1 fruit fly cellular context compared by ENCODE assay signal in the genomic region with DNA sequence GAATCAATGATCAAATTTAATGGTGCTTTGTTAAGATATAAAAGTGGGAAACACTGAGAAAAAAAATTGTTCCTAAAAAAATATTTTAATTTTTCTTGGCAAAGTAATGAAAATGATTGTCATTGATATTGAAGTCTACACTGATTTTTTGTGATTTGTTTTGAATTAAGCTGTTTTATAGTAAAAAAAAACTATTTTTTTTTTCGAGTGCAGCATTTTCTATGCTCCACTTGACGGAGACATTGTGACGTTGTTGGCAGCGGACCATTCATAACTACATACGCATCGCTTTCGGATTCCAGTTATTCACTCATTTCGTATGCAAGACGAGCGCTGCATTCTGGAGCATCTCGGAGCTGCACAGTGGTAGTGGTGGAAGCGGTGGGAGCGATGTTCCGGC.
TF ChIP-seq lines count a peak whose summit lies in the region.

No protein-coding gene starts in this region.

TF ChIP-seq in whole organism, embryonic, 481 proteins besides CTCF, POLR2A, EP300 and RAD21 (continued from another document and continues in another):
- TF ChIP-seq aop (GFP tag; IDR thresholded peaks at IDR 0.05; lab: Robert Waterston, UW) = peak; percentile 44; the same call in 1 of the 2 replicates
- TF ChIP-seq ttk (GFP tag; IDR thresholded peaks at IDR 0.05; lab: Robert Waterston, UW) = peak; percentile 83
- 0 out of 2 replicates have a peak, but pooled peaks have one; percentile 26 for TF ChIP-seq Nf-YA (GFP tag; IDR thresholded peaks at IDR 0.05; lab: Robert Waterston, UW)
- TF ChIP-seq trem (tag; optimal IDR thresholded peaks at IDR 0.05; lab: Kevin White, UChicago) = peak; percentile 87
- TF ChIP-seq CG12104 (GFP tag; optimal IDR thresholded peaks at IDR 0.05; lab: Kevin White, UChicago) = peak; percentile 62
- no peak for TF ChIP-seq Hmx (GFP tag; optimal IDR thresholded peaks at IDR 0.05; lab: Kevin White, UChicago)
- TF ChIP-seq sens (GFP tag; lab: Kevin White, UChicago) = peak; percentile 98
- TF ChIP-seq Dbx (GFP tag; IDR thresholded peaks at IDR 0.05; lab: Robert Waterston, UW) = no peak
- no peak for TF ChIP-seq Poxn (GFP tag; IDR thresholded peaks at IDR 0.05; lab: Robert Waterston, UW)
- TF ChIP-seq dimm (GFP tag; IDR thresholded peaks at IDR 0.05; lab: Robert Waterston, UW) = peak; percentile 55; the same call in 1 of the 2 replicates
- TF ChIP-seq Sin3A (optimal IDR thresholded peaks at IDR 0.05; lab: Kevin White, UChicago) = no peak
- TF ChIP-seq Doc2 (GFP tag; IDR thresholded peaks at IDR 0.05; lab: Robert Waterston, UW) = no peak
- TF ChIP-seq Adf1 (GFP tag; IDR thresholded peaks at IDR 0.05; lab: Robert Waterston, UW) = no peak
- no peak for TF ChIP-seq Mad (GFP tag; optimal IDR thresholded peaks at IDR 0.05; lab: Kevin White, UChicago)
- no peak for TF ChIP-seq CG8290 (GFP tag; optimal IDR thresholded peaks at IDR 0.05; lab: Kevin White, UChicago)
- TF ChIP-seq CG8290 (tag; optimal IDR thresholded peaks at IDR 0.05; lab: Kevin White, UChicago) = no peak
- TF ChIP-seq CG14050 (GFP tag; IDR thresholded peaks at IDR 0.05; lab: Robert Waterston, UW) = peak; percentile 49; the same call in 1 of the 3 replicates
- TF ChIP-seq Fer2 (tag; optimal IDR thresholded peaks at IDR 0.05; lab: Kevin White, UChicago) = no peak
- no peak for TF ChIP-seq bbx (GFP tag; IDR thresholded peaks at IDR 0.05; lab: Robert Waterston, UW; ENCODE audit: partially characterized antibody)
- peak; percentile 88 for TF ChIP-seq CG18262 (tag; optimal IDR thresholded peaks at IDR 0.05; lab: Kevin White, UChicago)
- no peak for TF ChIP-seq gcm2 (GFP tag; optimal IDR thresholded peaks at IDR 0.05; lab: Kevin White, UChicago)
- TF ChIP-seq zfh1 (GFP tag; IDR thresholded peaks at IDR 0.05; lab: Robert Waterston, UW) = peak; percentile 87
- TF ChIP-seq CG15073 (GFP tag; optimal IDR thresholded peaks at IDR 0.05; lab: Kevin White, UChicago) = no peak
- TF ChIP-seq fd96Cb (tag; optimal IDR thresholded peaks at IDR 0.05; lab: Kevin White, UChicago) = peak; percentile 94
- no peak for TF ChIP-seq CG9609 (GFP tag; optimal IDR thresholded peaks at IDR 0.05; lab: Kevin White, UChicago)
- TF ChIP-seq CG8281 (tag; optimal IDR thresholded peaks at IDR 0.05; lab: Kevin White, UChicago) = peak; percentile 49
- TF ChIP-seq CG34224 (GFP tag; IDR thresholded peaks at IDR 0.05; lab: Robert Waterston, UW; ENCODE audit: partially characterized antibody) = no peak
- TF ChIP-seq Sox102F (GFP tag; optimal IDR thresholded peaks at IDR 0.05; lab: Kevin White, UChicago) = peak; percentile 86
- TF ChIP-seq CG2875 (GFP tag; optimal IDR thresholded peaks at IDR 0.05; lab: Kevin White, UChicago) = peak; percentile 52
- TF ChIP-seq Jarid2 (GFP tag; optimal IDR thresholded peaks at IDR 0.05; lab: Kevin White, UChicago) = no peak
- TF ChIP-seq Dek (tag; optimal IDR thresholded peaks at IDR 0.05; lab: Kevin White, UChicago) = peak; percentile 12
- peak; percentile 59 for TF ChIP-seq CG18476 (GFP tag; optimal IDR thresholded peaks at IDR 0.05; lab: Kevin White, UChicago)
- no peak for TF ChIP-seq CG34376 (GFP tag; optimal IDR thresholded peaks at IDR 0.05; lab: Kevin White, UChicago)
- peak; percentile 64; the same call in 2 of the 3 replicates for TF ChIP-seq H15 (GFP tag; IDR thresholded peaks at IDR 0.05; lab: Robert Waterston, UW)
- TF ChIP-seq tll (GFP tag; optimal IDR thresholded peaks at IDR 0.05; lab: Kevin White, UChicago) = no peak
- TF ChIP-seq CG9437 (GFP tag; optimal IDR thresholded peaks at IDR 0.05; lab: Kevin White, UChicago) = peak; percentile 12
- peak; percentile 68 for TF ChIP-seq Oli (tag; optimal IDR thresholded peaks at IDR 0.05; lab: Kevin White, UChicago)
- TF ChIP-seq CG14860 (GFP tag; IDR thresholded peaks at IDR 0.05; lab: Robert Waterston, UW; ENCODE audit: partially characterized antibody) = no peak
- TF ChIP-seq Hr78 (GFP tag; optimal IDR thresholded peaks at IDR 0.05; lab: Kevin White, UChicago) = no peak
- TF ChIP-seq Ets97D (GFP tag; optimal IDR thresholded peaks at IDR 0.05; lab: Kevin White, UChicago) = no peak
- no peak for TF ChIP-seq en (GFP tag; optimal IDR thresholded peaks at IDR 0.05; lab: Kevin White, UChicago)
- TF ChIP-seq so (GFP tag; IDR thresholded peaks at IDR 0.05; lab: Robert Waterston, UW) = peak; percentile 83
- TF ChIP-seq Antp (GFP tag; optimal IDR thresholded peaks at IDR 0.05; lab: Kevin White, UChicago) = no peak
- no peak for TF ChIP-seq crc (GFP tag; optimal IDR thresholded peaks at IDR 0.05; lab: Kevin White, UChicago)
- no peak for TF ChIP-seq Doc3 (GFP tag; IDR thresholded peaks at IDR 0.05; lab: Robert Waterston, UW; ENCODE audit: partially characterized antibody)
- TF ChIP-seq CG15011 (GFP tag; optimal IDR thresholded peaks at IDR 0.05; lab: Kevin White, UChicago) = peak; percentile 63
- TF ChIP-seq CG12071 (GFP tag; optimal IDR thresholded peaks at IDR 0.05; lab: Kevin White, UChicago) = peak; percentile 46
- peak; percentile 87 for TF ChIP-seq CG7839 (tag; optimal IDR thresholded peaks at IDR 0.05; lab: Kevin White, UChicago)
- no peak for TF ChIP-seq CG7271 (tag; optimal IDR thresholded peaks at IDR 0.05; lab: Kevin White, UChicago)
- peak; percentile 87 for TF ChIP-seq CG5245 (GFP tag; optimal IDR thresholded peaks at IDR 0.05; lab: Kevin White, UChicago)
- TF ChIP-seq dmrt99B (tag; optimal IDR thresholded peaks at IDR 0.05; lab: Kevin White, UChicago) = peak; percentile 90
- TF ChIP-seq otp (GFP tag; IDR thresholded peaks at IDR 0.05; lab: Robert Waterston, UW) = peak; percentile 74
- TF ChIP-seq CG34422 (GFP tag; IDR thresholded peaks at IDR 0.05; lab: Robert Waterston, UW) = peak; percentile 66; the same call in 2 of the 3 replicates
- no peak for TF ChIP-seq unc-4 (GFP tag; IDR thresholded peaks at IDR 0.05; lab: Robert Waterston, UW; ENCODE audit: partially characterized antibody)
- peak; percentile 96 for TF ChIP-seq Spps (tag; optimal IDR thresholded peaks at IDR 0.05; lab: Kevin White, UChicago)
- TF ChIP-seq pnt (GFP tag; optimal IDR thresholded peaks at IDR 0.05; lab: Kevin White, UChicago) = peak; percentile 49
- TF ChIP-seq CG32767 (GFP tag; IDR thresholded peaks at IDR 0.05; lab: Robert Waterston, UW) = peak; percentile 72
- TF ChIP-seq CG14710 (tag; optimal IDR thresholded peaks at IDR 0.05; lab: Kevin White, UChicago) = peak; percentile 95
- TF ChIP-seq CG6791 (GFP tag; IDR thresholded peaks at IDR 0.05; lab: Robert Waterston, UW; ENCODE audit: partially characterized antibody) = no peak
- no peak for TF ChIP-seq CG13287 (GFP tag; IDR thresholded peaks at IDR 0.05; lab: Robert Waterston, UW; ENCODE audit: partially characterized antibody)
- no peak for TF ChIP-seq YL-1 (GFP tag; optimal IDR thresholded peaks at IDR 0.05; lab: Kevin White, UChicago)
- TF ChIP-seq CG18599 (GFP tag; optimal IDR thresholded peaks at IDR 0.05; lab: Kevin White, UChicago) = peak; percentile 55
- TF ChIP-seq insv (GFP tag; optimal IDR thresholded peaks at IDR 0.05; lab: Kevin White, UChicago) = no peak
- TF ChIP-seq ftz-f1 (GFP tag; optimal IDR thresholded peaks at IDR 0.05; lab: Kevin White, UChicago) = no peak
- TF ChIP-seq tin (GFP tag; optimal IDR thresholded peaks at IDR 0.05; lab: Kevin White, UChicago) = peak; percentile 82
- TF ChIP-seq Myb (GFP tag; optimal IDR thresholded peaks at IDR 0.05; lab: Kevin White, UChicago) = no peak
- no peak for TF ChIP-seq CG11696 (GFP tag; IDR thresholded peaks at IDR 0.05; lab: Robert Waterston, UW)
- TF ChIP-seq peb (GFP tag; IDR thresholded peaks at IDR 0.05; lab: Robert Waterston, UW) = peak; percentile 58; the same call in 1 of the 2 replicates
- TF ChIP-seq CG7556 (GFP tag; optimal IDR thresholded peaks at IDR 0.05; lab: Kevin White, UChicago) = peak; percentile 69
- TF ChIP-seq exex (tag; optimal IDR thresholded peaks at IDR 0.05; lab: Kevin White, UChicago) = peak; percentile 5
- TF ChIP-seq nom (GFP tag; optimal IDR thresholded peaks at IDR 0.05; lab: Kevin White, UChicago) = peak; percentile 43
- no peak for TF ChIP-seq Sry-β (GFP tag; optimal IDR thresholded peaks at IDR 0.05; lab: Kevin White, UChicago)
- peak; percentile 73 for TF ChIP-seq lmd (GFP tag; IDR thresholded peaks at IDR 0.05; lab: Robert Waterston, UW)
- peak; percentile 53 for TF ChIP-seq scrt (GFP tag; optimal IDR thresholded peaks at IDR 0.05; lab: Kevin White, UChicago)
- TF ChIP-seq CG13424 (tag; optimal IDR thresholded peaks at IDR 0.05; lab: Kevin White, UChicago) = peak; percentile 60
- TF ChIP-seq CG11085 (GFP tag; IDR thresholded peaks at IDR 0.05; lab: Robert Waterston, UW) = no peak
- TF ChIP-seq Taf1 (GFP tag; IDR thresholded peaks at IDR 0.05; lab: Robert Waterston, UW) = no peak
- no peak for TF ChIP-seq crp (GFP tag; optimal IDR thresholded peaks at IDR 0.05; lab: Kevin White, UChicago)
- no peak for TF ChIP-seq z (GFP tag; IDR thresholded peaks at IDR 0.05; lab: Robert Waterston, UW)
- no peak for TF ChIP-seq CG17912 (GFP tag; optimal IDR thresholded peaks at IDR 0.05; lab: Kevin White, UChicago)
- peak; percentile 74 for TF ChIP-seq lab (GFP tag; optimal IDR thresholded peaks at IDR 0.05; lab: Kevin White, UChicago)
- peak; percentile 90 for TF ChIP-seq CG2678 (tag; optimal IDR thresholded peaks at IDR 0.05; lab: Kevin White, UChicago)
- no peak for TF ChIP-seq tx (GFP tag; optimal IDR thresholded peaks at IDR 0.05; lab: Kevin White, UChicago)
- peak; percentile 55 for TF ChIP-seq Deaf1 (tag; optimal IDR thresholded peaks at IDR 0.05; lab: Kevin White, UChicago)
- no peak for TF ChIP-seq Kr (GFP tag; optimal IDR thresholded peaks at IDR 0.05; lab: Kevin White, UChicago)
- no peak for TF ChIP-seq Bteb2 (GFP tag; optimal IDR thresholded peaks at IDR 0.05; lab: Kevin White, UChicago)
- no peak for TF ChIP-seq CG11398 (GFP tag; optimal IDR thresholded peaks at IDR 0.05; lab: Kevin White, UChicago)
- peak; percentile 32 for TF ChIP-seq NK7.1 (GFP tag; optimal IDR thresholded peaks at IDR 0.05; lab: Kevin White, UChicago)
- no peak for TF ChIP-seq NC2α (GFP tag; optimal IDR thresholded peaks at IDR 0.05; lab: Kevin White, UChicago)
- no peak for TF ChIP-seq Dp (GFP tag; optimal IDR thresholded peaks at IDR 0.05; lab: Kevin White, UChicago)
- TF ChIP-seq Oaz (GFP tag; IDR thresholded peaks at IDR 0.05; lab: Robert Waterston, UW) = 0 out of 2 replicates have a peak, but pooled peaks have one; percentile 21
- TF ChIP-seq tna (GFP tag; IDR thresholded peaks at IDR 0.05; lab: Robert Waterston, UW; ENCODE audit: partially characterized antibody) = no peak
- TF ChIP-seq CG3065 (GFP tag; optimal IDR thresholded peaks at IDR 0.05; lab: Kevin White, UChicago) = no peak
- no peak for TF ChIP-seq CG5180 (GFP tag; optimal IDR thresholded peaks at IDR 0.05; lab: Kevin White, UChicago)
- TF ChIP-seq knrl (GFP tag; IDR thresholded peaks at IDR 0.05; lab: Robert Waterston, UW; ENCODE audit: partially characterized antibody) = no peak
- TF ChIP-seq yki (optimal IDR thresholded peaks at IDR 0.05; lab: Kevin White, UChicago) = no peak
- peak; percentile 45 for TF ChIP-seq CG8944 (GFP tag; optimal IDR thresholded peaks at IDR 0.05; lab: Kevin White, UChicago)
- TF ChIP-seq CG12659 (GFP tag; optimal IDR thresholded peaks at IDR 0.05; lab: Kevin White, UChicago) = no peak
- peak; percentile 15 for TF ChIP-seq CG13775 (GFP tag; optimal IDR thresholded peaks at IDR 0.05; lab: Kevin White, UChicago)
- TF ChIP-seq ems (GFP tag; optimal IDR thresholded peaks at IDR 0.05; lab: Kevin White, UChicago) = peak; percentile 51
- TF ChIP-seq CG10366 (GFP tag; IDR thresholded peaks at IDR 0.05; lab: Robert Waterston, UW) = peak; percentile 62
- no peak for TF ChIP-seq Atf6 (GFP tag; IDR thresholded peaks at IDR 0.05; lab: Robert Waterston, UW)
- TF ChIP-seq Drgx (GFP tag; IDR thresholded peaks at IDR 0.05; lab: Robert Waterston, UW) = peak; percentile 75
- no peak for TF ChIP-seq chinmo (GFP tag; IDR thresholded peaks at IDR 0.05; lab: Robert Waterston, UW; ENCODE audit: partially characterized antibody)
- peak; percentile 89 for TF ChIP-seq gem (tag; optimal IDR thresholded peaks at IDR 0.05; lab: Kevin White, UChicago)
- peak; percentile 56 for TF ChIP-seq CG3407 (GFP tag; optimal IDR thresholded peaks at IDR 0.05; lab: Kevin White, UChicago)
- TF ChIP-seq Hr3 (GFP tag; optimal IDR thresholded peaks at IDR 0.05; lab: Kevin White, UChicago) = peak; percentile 31
- peak; percentile 30; the same call in 1 of the 2 replicates for TF ChIP-seq Lim3 (GFP tag; IDR thresholded peaks at IDR 0.05; lab: Robert Waterston, UW)
- no peak for TF ChIP-seq gro (GFP tag; optimal IDR thresholded peaks at IDR 0.05; lab: Kevin White, UChicago)
- TF ChIP-seq salm (tag; optimal IDR thresholded peaks at IDR 0.05; lab: Kevin White, UChicago) = peak; percentile 72
- TF ChIP-seq eve (GFP tag; optimal IDR thresholded peaks at IDR 0.05; lab: Kevin White, UChicago) = peak in 1 of 2 experiments; percentile 61
- peak; percentile 72 for TF ChIP-seq CG9727 (GFP tag; optimal IDR thresholded peaks at IDR 0.05; lab: Kevin White, UChicago)
- TF ChIP-seq CG10209 (GFP tag; optimal IDR thresholded peaks at IDR 0.05; lab: Kevin White, UChicago) = no peak
- peak; percentile 65; the same call in 1 of the 2 replicates for TF ChIP-seq seq (GFP tag; IDR thresholded peaks at IDR 0.05; lab: Robert Waterston, UW)
- TF ChIP-seq BEAF-32 (GFP tag; optimal IDR thresholded peaks at IDR 0.05; lab: Kevin White, UChicago) = no peak
- TF ChIP-seq Dip3 (GFP tag; optimal IDR thresholded peaks at IDR 0.05; lab: Kevin White, UChicago) = no peak
- TF ChIP-seq dmrt11E (tag; optimal IDR thresholded peaks at IDR 0.05; lab: Kevin White, UChicago) = peak; percentile 49
- peak; percentile 81 for TF ChIP-seq Ets65A (GFP tag; lab: Kevin White, UChicago)
- peak; percentile 31 for TF ChIP-seq HHEX (GFP tag; optimal IDR thresholded peaks at IDR 0.05; lab: Kevin White, UChicago)
- peak; percentile 64 for TF ChIP-seq oc (tag; optimal IDR thresholded peaks at IDR 0.05; lab: Kevin White, UChicago)
- no peak for TF ChIP-seq Atf-2 (GFP tag; optimal IDR thresholded peaks at IDR 0.05; lab: Kevin White, UChicago)
- no peak for TF ChIP-seq ERR (GFP tag; optimal IDR thresholded peaks at IDR 0.05; lab: Kevin White, UChicago)
- TF ChIP-seq p53 (GFP tag; optimal IDR thresholded peaks at IDR 0.05; lab: Kevin White, UChicago) = peak; percentile 12
- peak; percentile 88 for TF ChIP-seq zen (tag; optimal IDR thresholded peaks at IDR 0.05; lab: Kevin White, UChicago)
- TF ChIP-seq CG2129 (GFP tag; IDR thresholded peaks at IDR 0.05; lab: Robert Waterston, UW; ENCODE audit: partially characterized antibody) = no peak
- 0 out of 3 replicates have a peak, but pooled peaks have one; percentile 19 for TF ChIP-seq CG11560 (tag; IDR thresholded peaks at IDR 0.05; lab: Robert Waterston, UW)
- peak; percentile 49 for TF ChIP-seq CG15696 (tag; optimal IDR thresholded peaks at IDR 0.05; lab: Kevin White, UChicago)
- no peak for TF ChIP-seq D19B (GFP tag; optimal IDR thresholded peaks at IDR 0.05; lab: Kevin White, UChicago)
